Worm (Caenorhabditis elegans) whole organism, L3 larva: ENCODE data around the gene casy-1.

ENCODE experiments used
- ama-1 ChIP-seq: fragments of 150-350 bp; optimal IDR thresholded peaks from 2 replicates; lab custom pipeline; 2018
- ceh-16 ChIP-seq: sonication (generic microtip); optimal IDR thresholded peaks from 2 replicates; lab custom pipeline; 2017; ENCODE audit warnings: missing biosample characterization, missing genetic modification characterization
- ceh-28 ChIP-seq: fragments of 150-350 bp; optimal IDR thresholded peaks from 2 replicates; lab custom pipeline; 2014; ENCODE audit warnings: missing biosample characterization, missing genetic modification reagents, missing genetic modification characterization
- ceh-82 ChIP-seq: fragments of 150-350 bp; optimal IDR thresholded peaks from 2 replicates; lab custom pipeline; 2014; ENCODE audit warnings: missing biosample characterization, missing genetic modification characterization
- fkh-10 ChIP-seq: sonication (generic microtip); optimal IDR thresholded peaks from 2 replicates; lab custom pipeline; 2017; ENCODE audit warnings: missing biosample characterization, missing genetic modification reagents, missing genetic modification characterization
- hmg-11 ChIP-seq: sonication (generic microtip); optimal IDR thresholded peaks from 2 replicates; lab custom pipeline; 2016; ENCODE audit warnings: missing genetic modification characterization, missing compliant biosample characterization
- jun-1 ChIP-seq: fragments of 150-350 bp; optimal IDR thresholded peaks from 2 replicates; lab custom pipeline; 2014; ENCODE audit warnings: missing biosample characterization, missing genetic modification reagents, missing genetic modification characterization
- lin-15B ChIP-seq: fragments of 150-350 bp; optimal IDR thresholded peaks from 2 replicates; lab custom pipeline; 2014; ENCODE audit warnings: missing biosample characterization, missing genetic modification characterization
- lin-39 ChIP-seq: fragments of 150-350 bp; optimal IDR thresholded peaks from 2 replicates; lab custom pipeline; 2018; ENCODE audit warnings: missing biosample characterization, missing genetic modification reagents, missing genetic modification characterization
- mdl-1 ChIP-seq: fragments of 150-350 bp; optimal IDR thresholded peaks from 2 replicates; lab custom pipeline; 2014; ENCODE audit warnings: missing biosample characterization, missing genetic modification characterization
- mml-1 ChIP-seq: fragments of 150-350 bp; sonication (generic microtip); optimal IDR thresholded peaks from 3 replicates; lab custom pipeline; 2014; ENCODE audit warnings: missing biosample characterization, missing genetic modification characterization
- nhr-11 ChIP-seq: fragments of 150-350 bp; optimal IDR thresholded peaks from 2 replicates; lab custom pipeline; 2014; ENCODE audit warnings: missing biosample characterization, missing genetic modification characterization
- nhr-25 ChIP-seq: sonication (generic microtip); optimal IDR thresholded peaks from 2 replicates; lab custom pipeline; 2017; ENCODE audit warnings: missing biosample characterization, missing genetic modification characterization
- pqm-1 ChIP-seq: fragments of 150-350 bp; optimal IDR thresholded peaks from 2 replicates; lab custom pipeline; 2017; ENCODE audit warnings: missing biosample characterization, missing genetic modification characterization, inconsistent platforms
- sea-2 ChIP-seq: fragments of 150-350 bp; sonication (generic microtip); optimal IDR thresholded peaks from 4 replicates; lab custom pipeline; 2014; ENCODE audit warnings: missing biosample characterization, missing genetic modification reagents, missing genetic modification characterization
- skn-1 ChIP-seq: fragments of 150-350 bp; optimal IDR thresholded peaks from 2 replicates; lab custom pipeline; 2014; ENCODE audit warnings: missing biosample characterization, missing genetic modification characterization
- tbx-2 ChIP-seq: sonication (generic microtip); optimal IDR thresholded peaks from 2 replicates; lab custom pipeline; 2016; ENCODE audit warnings: mild to moderate bottlenecking, missing genetic modification characterization, missing compliant biosample characterization
- unc-39 ChIP-seq: sonication (generic microtip); optimal IDR thresholded peaks from 4 replicates; lab custom pipeline; 2017; ENCODE audit warnings: missing biosample characterization, missing genetic modification characterization
- ztf-11 ChIP-seq: fragments of 150-350 bp; optimal IDR thresholded peaks from 2 replicates; lab custom pipeline; 2014; ENCODE audit warnings: missing biosample characterization, missing genetic modification characterization
- ztf-4 ChIP-seq: fragments of 150-350 bp; optimal IDR thresholded peaks from 2 replicates; lab custom pipeline; 2014; ENCODE audit warnings: missing biosample characterization, missing genetic modification characterization

The casy-1 gene

DNA sequence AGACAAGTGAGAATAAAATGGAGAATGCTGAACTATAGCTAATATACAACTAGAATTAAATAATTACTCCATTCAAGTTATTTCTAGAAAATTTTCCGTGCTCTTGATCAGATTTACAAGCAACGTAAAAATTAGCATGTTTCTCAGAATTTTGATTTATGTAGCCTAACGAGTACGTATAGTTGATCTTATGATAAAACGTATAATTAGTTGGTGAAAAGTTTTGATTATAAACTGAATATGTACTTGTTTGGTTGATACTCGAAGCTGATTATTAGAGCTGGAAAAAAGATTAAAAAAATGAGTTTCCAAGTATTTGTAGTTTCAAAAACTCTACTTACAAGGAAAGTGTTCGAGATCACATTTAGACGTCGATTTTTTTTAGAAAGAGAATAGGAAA, 60.0 kb downstream of the casy-1 start:
- TF ChIP-seq tbx-2 (tag; lab: Kevin White, UChicago) (no peak), ceh-16 (tag; lab: Kevin White, UChicago) (no peak), mml-1 (no peak), ceh-28 (tag; lab: Kevin White, UChicago) (no peak), nhr-11 (tag; lab: Kevin White, UChicago) (peak; percentile 87), unc-39 (no peak), nhr-25 (tag; lab: Kevin White, UChicago) (no peak), jun-1 (tag; lab: Kevin White, UChicago) (no peak)

DNA sequence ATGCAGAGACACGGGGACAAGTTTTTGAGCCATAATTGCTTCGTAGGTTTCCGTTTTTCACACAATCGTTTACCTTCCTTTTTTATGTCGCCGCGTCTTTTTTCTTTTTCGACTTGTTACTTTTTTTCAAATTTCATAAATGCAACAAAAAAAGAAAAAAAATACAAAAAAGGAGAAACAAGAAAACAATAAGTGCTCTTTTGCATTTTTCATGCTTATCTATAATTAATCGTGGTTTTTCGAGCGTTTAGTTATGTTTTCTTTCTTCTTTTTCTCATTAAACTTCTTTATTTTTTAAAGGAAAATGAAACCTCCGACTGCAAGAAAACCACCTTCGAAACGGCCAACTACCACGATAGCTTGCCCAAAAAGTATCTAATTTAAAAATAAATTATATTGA, 60.6 kb downstream of the casy-1 start, which contains the start of gene F59G1.4:
F59G1.4 (plus strand) TSS at position 301 of the 400 bp plus-strand sequence.
- TF ChIP-seq ama-1 (lab: Kevin White, UChicago) = no peak
- no peak for TF ChIP-seq ceh-82 (tag; lab: Kevin White, UChicago)
- TF ChIP-seq ceh-28 (tag; lab: Kevin White, UChicago) = no peak
- no peak for TF ChIP-seq mdl-1 (tag; lab: Kevin White, UChicago)
- no peak for TF ChIP-seq pqm-1
- no peak for TF ChIP-seq lin-39 (tag; lab: Kevin White, UChicago)
- TF ChIP-seq lin-15B = no peak
- TF ChIP-seq ztf-4 = no peak
- no peak for TF ChIP-seq hmg-11 (tag; lab: Kevin White, UChicago)
- no peak for TF ChIP-seq unc-39
- TF ChIP-seq fkh-10 (GFP tag; lab: Kevin White, UChicago) = no peak
- TF ChIP-seq skn-1 (tag; lab: Kevin White, UChicago) = no peak
- TF ChIP-seq ztf-11 (tag; lab: Kevin White, UChicago) = no peak
- no peak for TF ChIP-seq sea-2 (GFP tag; lab: Kevin White, UChicago)
- no peak for TF ChIP-seq nhr-25 (tag; lab: Kevin White, UChicago)
